Fruit fly (Drosophila melanogaster) whole organism, embryonic: ENCODE data around the gene hkb.

ENCODE experiments used
- Atf6 ChIP-seq: fragments of 200-800 bp; sonication (Bioruptor generic); IDR thresholded peaks from 2 replicates; pipeline ENCODE4 v1.3.6; 2022; ENCODE audit warnings: missing biosample characterization, missing genetic modification characterization
- BEAF-32 ChIP-seq: fragments of 200-800 bp; sonication (Bioruptor generic); optimal IDR thresholded peaks from 3 replicates; lab custom pipeline; 2017; ENCODE audit warnings: missing biosample characterization, missing genetic modification characterization, mild to moderate bottlenecking, moderate library complexity, missing genetic modification reagents
- Bgb ChIP-seq: fragments of 200-800 bp; sonication (Bioruptor generic); IDR thresholded peaks from 2 replicates; pipeline ENCODE4 v1.3.6; 2022; ENCODE audit warnings: missing biosample characterization, missing genetic modification characterization; ENCODE audit not compliant: partially characterized antibody
- CG10431 ChIP-seq: fragments of 200-800 bp; sonication (Bioruptor generic); optimal IDR thresholded peaks from 3 replicates; lab custom pipeline; 2018; ENCODE audit warnings: missing biosample characterization, mild to moderate bottlenecking, missing genetic modification characterization
- CG11560 ChIP-seq: fragments of 200-800 bp; sonication (Bioruptor generic); IDR thresholded peaks from 3 replicates; pipeline ENCODE4 v1.3.6; 2022; ENCODE audit warnings: missing biosample characterization, missing genetic modification characterization
- CG12104 ChIP-seq: fragments of 200-800 bp; sonication (Bioruptor generic); optimal IDR thresholded peaks from 3 replicates; lab custom pipeline; 2016; ENCODE audit warnings: missing biosample characterization, missing genetic modification characterization
- CG12391 ChIP-seq: fragments of 200-800 bp; sonication (Bioruptor generic); optimal IDR thresholded peaks from 3 replicates; lab custom pipeline; 2018; ENCODE audit warnings: missing biosample characterization, mild to moderate bottlenecking, missing genetic modification characterization, moderate library complexity
- CG13624 ChIP-seq: fragments of 200-800 bp; sonication (Bioruptor generic); optimal IDR thresholded peaks from 2 replicates; lab custom pipeline; 2016; ENCODE audit warnings: missing biosample characterization, missing genetic modification characterization
- CG15514 ChIP-seq: fragments of 200-800 bp; sonication (Bioruptor generic); optimal IDR thresholded peaks from 3 replicates; lab custom pipeline; 2017; ENCODE audit warnings: missing biosample characterization, missing genetic modification characterization, mild to moderate bottlenecking, moderate library complexity, missing genetic modification reagents
- CG17829 ChIP-seq: fragments of 200-800 bp; optimal IDR thresholded peaks from 2 replicates; lab custom pipeline; 2019; ENCODE audit warnings: missing biosample characterization, mild to moderate bottlenecking, missing genetic modification characterization, moderate library complexity
- CG2116 ChIP-seq: fragments of 200-800 bp; sonication (Bioruptor generic); optimal IDR thresholded peaks from 3 replicates; lab custom pipeline; 2018; ENCODE audit warnings: missing biosample characterization, mild to moderate bottlenecking, missing genetic modification characterization
- CG2199 ChIP-seq: fragments of 200-800 bp; sonication (Bioruptor generic); IDR thresholded peaks from 3 replicates; pipeline ENCODE4 v1.3.6; 2022; ENCODE audit warnings: missing biosample characterization, missing genetic modification characterization
- CG2889 ChIP-seq: fragments of 200-800 bp; sonication (Bioruptor generic); IDR thresholded peaks from 3 replicates; pipeline ENCODE4 v1.3.6; 2022; ENCODE audit warnings: missing biosample characterization, missing genetic modification characterization
- CG34422 ChIP-seq: fragments of 200-800 bp; sonication (Bioruptor generic); IDR thresholded peaks from 3 replicates; pipeline ENCODE4 v1.3.6; 2022; ENCODE audit warnings: missing biosample characterization, missing genetic modification characterization
- CG4617 ChIP-seq: fragments of 200-800 bp; sonication (Bioruptor generic); optimal IDR thresholded peaks from 3 replicates; lab custom pipeline; 2016; ENCODE audit warnings: missing biosample characterization, missing genetic modification characterization, borderline replicate concordance
- Doc3 ChIP-seq: fragments of 200-800 bp; sonication (Bioruptor generic); IDR thresholded peaks from 3 replicates; pipeline ENCODE4 v1.3.6; 2022; ENCODE audit warnings: missing biosample characterization, missing genetic modification characterization; ENCODE audit not compliant: partially characterized antibody
- Dref ChIP-seq: fragments of 200-800 bp; sonication (Bioruptor generic); IDR thresholded peaks from 2 replicates; pipeline ENCODE4 v1.3.6; 2022; ENCODE audit warnings: missing biosample characterization, missing genetic modification characterization
- E2f2 ChIP-seq: fragments of 200-800 bp; sonication (Bioruptor generic); IDR thresholded peaks from 2 replicates; pipeline ENCODE4 v1.3.6; 2022; ENCODE audit warnings: missing biosample characterization, missing genetic modification characterization
- HLH4C ChIP-seq: fragments of 200-800 bp; sonication (Bioruptor generic); IDR thresholded peaks from 3 replicates; pipeline ENCODE4 v1.3.6; 2022; ENCODE audit warnings: missing biosample characterization, missing genetic modification characterization; ENCODE audit not compliant: partially characterized antibody
- Hand ChIP-seq: fragments of 200-800 bp; sonication (Bioruptor generic); optimal IDR thresholded peaks from 2 replicates; lab custom pipeline; 2017; ENCODE audit warnings: mild to moderate bottlenecking, missing biosample characterization, missing genetic modification reagents, missing genetic modification characterization
- HmgZ ChIP-seq: fragments of 200-800 bp; sonication (Bioruptor generic); optimal IDR thresholded peaks from 2 replicates; lab custom pipeline; 2018; ENCODE audit warnings: missing biosample characterization, mild to moderate bottlenecking, missing genetic modification characterization
- Hr3 ChIP-seq: fragments of 200-800 bp; sonication (Bioruptor generic); optimal IDR thresholded peaks from 3 replicates; lab custom pipeline; 2016; ENCODE audit warnings: missing biosample characterization, missing genetic modification characterization
- MBD-R2 ChIP-seq: fragments of 200-800 bp; sonication (Bioruptor generic); IDR thresholded peaks from 2 replicates; pipeline ENCODE4 v1.3.6; 2022; ENCODE audit warnings: missing biosample characterization, missing genetic modification characterization
- Med ChIP-seq: fragments of 200-800 bp; sonication (Bioruptor generic); peaks from one replicate; lab custom pipeline; 2016; ENCODE audit warnings: missing biosample characterization, missing genetic modification characterization, mild to moderate bottlenecking, inconsistent platforms, moderate library complexity
- Meics ChIP-seq: fragments of 200-800 bp; sonication (Bioruptor generic); optimal IDR thresholded peaks from 2 replicates; lab custom pipeline; 2017; ENCODE audit warnings: missing biosample characterization, mild to moderate bottlenecking, missing genetic modification characterization
- Myb ChIP-seq: fragments of 200-800 bp; sonication (Bioruptor generic); optimal IDR thresholded peaks from 2 replicates; lab custom pipeline; 2016; ENCODE audit warnings: missing biosample characterization, missing genetic modification characterization
- Opbp ChIP-seq: fragments of 200-800 bp; sonication (Bioruptor generic); IDR thresholded peaks from 3 replicates; pipeline ENCODE4 v1.3.6; 2022; ENCODE audit warnings: missing biosample characterization, missing genetic modification characterization; ENCODE audit not compliant: partially characterized antibody
- Rfx ChIP-seq: fragments of 200-800 bp; sonication (Bioruptor generic); IDR thresholded peaks from 2 replicates; pipeline ENCODE4 v1.3.6; 2022; ENCODE audit warnings: missing biosample characterization, missing genetic modification characterization
- Sry-δ ChIP-seq: fragments of 200-800 bp; sonication (Bioruptor generic); optimal IDR thresholded peaks from 2 replicates; lab custom pipeline; 2016; ENCODE audit warnings: missing biosample characterization, missing genetic modification characterization
- YL-1 ChIP-seq: fragments of 200-800 bp; sonication (Bioruptor generic); optimal IDR thresholded peaks from 3 replicates; lab custom pipeline; 2017; ENCODE audit warnings: missing biosample characterization, mild to moderate bottlenecking, missing genetic modification characterization
- az2 ChIP-seq: fragments of 200-800 bp; sonication (Bioruptor generic); optimal IDR thresholded peaks from 3 replicates; lab custom pipeline; 2016; ENCODE audit warnings: missing biosample characterization, missing genetic modification characterization
- chinmo ChIP-seq: fragments of 200-800 bp; sonication (Bioruptor generic); IDR thresholded peaks from 4 replicates; pipeline ENCODE4 v1.3.6; 2022; ENCODE audit warnings: missing biosample characterization, missing genetic modification characterization; ENCODE audit not compliant: partially characterized antibody
- ci ChIP-seq: fragments of 200-800 bp; sonication (Bioruptor generic); IDR thresholded peaks from 3 replicates; pipeline ENCODE4 v1.3.6; 2022; ENCODE audit warnings: missing biosample characterization, missing genetic modification characterization
- dimm ChIP-seq: fragments of 200-800 bp; sonication (Bioruptor generic); IDR thresholded peaks from 2 replicates; pipeline ENCODE4 v1.3.6; 2022; ENCODE audit warnings: missing biosample characterization, missing genetic modification characterization
- fru ChIP-seq: fragments of >200 bp; optimal IDR thresholded peaks from 2 replicates; lab custom pipeline; 2017
- ftz-f1 ChIP-seq: fragments of 200-800 bp; sonication (Bioruptor generic); optimal IDR thresholded peaks from 2 replicates; lab custom pipeline; 2016; ENCODE audit warnings: missing biosample characterization, missing genetic modification characterization
- hb ChIP-seq: fragments of 200-800 bp; sonication (Bioruptor generic); IDR thresholded peaks from 3 replicates; pipeline ENCODE4 v1.3.6; 2022; ENCODE audit warnings: missing biosample characterization, missing genetic modification characterization; ENCODE audit not compliant: partially characterized antibody
- her ChIP-seq: fragments of 200-800 bp; sonication (Bioruptor generic); optimal IDR thresholded peaks from 2 replicates; lab custom pipeline; 2016; ENCODE audit warnings: missing biosample characterization, missing genetic modification characterization
- jumu ChIP-seq: fragments of 200-800 bp; sonication (Bioruptor generic); optimal IDR thresholded peaks from 3 replicates; lab custom pipeline; 2016; ENCODE audit warnings: missing biosample characterization, missing genetic modification characterization
- knrl ChIP-seq: fragments of 200-800 bp; sonication (Bioruptor generic); IDR thresholded peaks from 3 replicates; pipeline ENCODE4 v1.3.6; 2022; ENCODE audit warnings: missing biosample characterization, missing genetic modification characterization; ENCODE audit not compliant: partially characterized antibody
- lilli ChIP-seq: fragments of 200-800 bp; sonication (Bioruptor generic); optimal IDR thresholded peaks from 3 replicates; lab custom pipeline; 2016; ENCODE audit warnings: missing biosample characterization, missing genetic modification characterization
- nom ChIP-seq: fragments of 200-800 bp; sonication (Bioruptor generic); optimal IDR thresholded peaks from 2 replicates; lab custom pipeline; 2017; ENCODE audit warnings: missing biosample characterization, missing genetic modification characterization, mild to moderate bottlenecking, moderate library complexity, missing genetic modification reagents
- oc ChIP-seq: fragments of 200-800 bp; sonication (Bioruptor generic); optimal IDR thresholded peaks from 2 replicates; lab custom pipeline; 2018; ENCODE audit warnings: missing biosample characterization, mild to moderate bottlenecking, missing genetic modification characterization, moderate library complexity
- pum ChIP-seq: fragments of 200-800 bp; sonication (Bioruptor generic); optimal IDR thresholded peaks from 2 replicates; lab custom pipeline; 2016; ENCODE audit warnings: missing biosample characterization, missing genetic modification characterization
- seq ChIP-seq: fragments of 200-800 bp; sonication (Bioruptor generic); IDR thresholded peaks from 2 replicates; pipeline ENCODE4 v1.3.6; 2022; ENCODE audit warnings: missing biosample characterization, missing genetic modification characterization
- sna ChIP-seq: fragments of 200-800 bp; sonication (Bioruptor generic); IDR thresholded peaks from 2 replicates; pipeline ENCODE4 v1.3.6; 2022; ENCODE audit warnings: missing biosample characterization, missing genetic modification characterization; ENCODE audit not compliant: partially characterized antibody
- sug ChIP-seq: fragments of 200-800 bp; optimal IDR thresholded peaks from 2 replicates; lab custom pipeline; 2019; ENCODE audit warnings: missing biosample characterization, mild to moderate bottlenecking, missing genetic modification characterization, moderate library complexity
- vfl ChIP-seq: fragments of 200-800 bp; sonication (Bioruptor generic); optimal IDR thresholded peaks from 2 replicates; lab custom pipeline; 2016; ENCODE audit warnings: missing biosample characterization, missing genetic modification characterization
- yki ChIP-seq: fragments of >200 bp; optimal IDR thresholded peaks from 3 replicates; lab custom pipeline; 2018

hkb gene

dm6 chr3R:4319507-4320138 is 26.8 kb downstream of the hkb start, which contains the start of gene CG9795 (continued):
- TF ChIP-seq CG2199 (peak; percentile 83), CG17829 (tag; lab: Kevin White, UChicago) (peak; percentile 30), hb (GFP tag; lab: Robert Waterston, UW) (peak; percentile 91), lilli (GFP tag; lab: Kevin White, UChicago) (peak; percentile 57), nom (GFP tag; lab: Kevin White, UChicago) (peak; percentile 56), Hand (GFP tag; lab: Kevin White, UChicago) (peak; percentile 28), az2 (peak; percentile 2), HmgZ (tag; lab: Kevin White, UChicago) (peak; percentile 54), vfl (GFP tag; lab: Kevin White, UChicago) (peak; percentile 25), fru (lab: Kevin White, UChicago) (no peak), her (peak; percentile 63), CG2889 (GFP tag; lab: Robert Waterston, UW) (no peak), CG12391 (no peak), CG4617 (peak; percentile 77), E2f2 (peak; percentile 55), dimm (no peak), yki (lab: Kevin White, UChicago) (no peak), CG10431 (GFP tag; lab: Kevin White, UChicago) (peak; percentile 100), Med (peak; percentile 91), CG11560 (peak; percentile 97), CG12104 (GFP tag; lab: Kevin White, UChicago) (no peak), Rfx (peak; percentile 69; the same call in 1 of the 2 replicates), seq (GFP tag; lab: Robert Waterston, UW) (no peak), BEAF-32 (peak; percentile 80), MBD-R2 (GFP tag; lab: Robert Waterston, UW) (peak; percentile 83), Meics (GFP tag; lab: Kevin White, UChicago) (peak; percentile 37), CG34422 (GFP tag; lab: Robert Waterston, UW) (peak; percentile 52; the same call in 1 of the 3 replicates), pum (GFP tag; lab: Kevin White, UChicago) (peak; percentile 4), Dref (GFP tag; lab: Robert Waterston, UW) (peak; percentile 98), sna (GFP tag; lab: Robert Waterston, UW) (peak; percentile 89), jumu (peak; percentile 61), ftz-f1 (GFP tag; lab: Kevin White, UChicago) (peak; percentile 72), CG2116 (GFP tag; lab: Kevin White, UChicago) (peak; percentile 82), Bgb (GFP tag; lab: Robert Waterston, UW) (peak; percentile 95), CG13624 (GFP tag; lab: Kevin White, UChicago) (peak; percentile 18), chinmo (GFP tag; lab: Robert Waterston, UW) (peak; percentile 94; the same call in 3 of the 4 replicates), oc (tag; lab: Kevin White, UChicago) (peak; percentile 7), HLH4C (peak; percentile 97), CG15514 (GFP tag; lab: Kevin White, UChicago) (peak; percentile 84), Hr3 (GFP tag; lab: Kevin White, UChicago) (peak; percentile 55), ci (GFP tag; lab: Robert Waterston, UW) (no peak; the same call in 2 of the 3 replicates), knrl (GFP tag; lab: Robert Waterston, UW) (peak; percentile 79), sug (peak; percentile 93), Sry-δ (GFP tag; lab: Kevin White, UChicago) (peak; percentile 94), YL-1 (GFP tag; lab: Kevin White, UChicago) (peak; percentile 69), Opbp (GFP tag; lab: Robert Waterston, UW) (peak; percentile 92), Doc3 (GFP tag; lab: Robert Waterston, UW) (peak; percentile 75), Myb (GFP tag; lab: Kevin White, UChicago) (peak; percentile 59), Atf6 (peak; percentile 46; the same call in 1 of the 2 replicates)
